Worm (Caenorhabditis elegans) whole organism, L3 larva: Measurements from ENCODE around the gene gsnl-1.

Experiments
- elt-1 ChIP-seq: fragments of 150-350 bp; optimal IDR thresholded peaks from 2 replicates; lab custom pipeline; 2014; ENCODE audit warnings: missing biosample characterization, missing genetic modification characterization
- fos-1 ChIP-seq: fragments of 150-350 bp; optimal IDR thresholded peaks from 2 replicates; lab custom pipeline; 2014; ENCODE audit warnings: missing biosample characterization, missing genetic modification characterization
- skn-1 ChIP-seq: fragments of 150-350 bp; optimal IDR thresholded peaks from 2 replicates; lab custom pipeline; 2014; ENCODE audit warnings: missing biosample characterization, missing genetic modification characterization

ce11 chrV:9489411-9489810, 7.4 kb upstream of the gsnl-1 start, which contains the start of gene K06A4.10:
- TF ChIP-seq elt-1 (tag; lab: Kevin White, UChicago): no peak
- TF ChIP-seq skn-1: no peak
- no peak for TF ChIP-seq fos-1
